Fruit fly (Drosophila melanogaster) whole organism, embryonic: Measurements from ENCODE around the gene HipHop.

Experiments
- Ada2b ChIP-seq: fragments of 200-800 bp; sonication (Bioruptor generic); IDR thresholded peaks from 2 replicates; pipeline ENCODE4 v1.3.6; 2022; ENCODE audit warnings: missing biosample characterization, missing genetic modification characterization
- Antp ChIP-seq: fragments of 200-800 bp; sonication (Bioruptor generic); optimal IDR thresholded peaks from 3 replicates; lab custom pipeline; 2016; ENCODE audit warnings: missing biosample characterization, missing genetic modification characterization
- Awh ChIP-seq: fragments of 200-800 bp; sonication (Bioruptor generic); IDR thresholded peaks from 2 replicates; pipeline ENCODE4, ENCODE4 v1.3.6; 2022; ENCODE audit warnings: missing biosample characterization, missing genetic modification characterization
- Bgb ChIP-seq: fragments of 200-800 bp; sonication (Bioruptor generic); IDR thresholded peaks from 2 replicates; pipeline ENCODE4 v1.3.6; 2022; ENCODE audit warnings: missing biosample characterization, missing genetic modification characterization; ENCODE audit not compliant: partially characterized antibody
- CG10462 ChIP-seq: fragments of 200-800 bp; sonication (Bioruptor generic); optimal IDR thresholded peaks from 2 replicates; lab custom pipeline; 2016; ENCODE audit warnings: missing biosample characterization, missing genetic modification characterization
- CG11456 ChIP-seq: fragments of 200-800 bp; sonication (Bioruptor generic); IDR thresholded peaks from 3 replicates; pipeline ENCODE4 v1.3.6; 2022; ENCODE audit warnings: missing biosample characterization, missing genetic modification characterization
- CG11560 ChIP-seq: fragments of 200-800 bp; sonication (Bioruptor generic); IDR thresholded peaks from 3 replicates; pipeline ENCODE4 v1.3.6; 2022; ENCODE audit warnings: missing biosample characterization, missing genetic modification characterization
- CG12391 ChIP-seq: fragments of 200-800 bp; sonication (Bioruptor generic); optimal IDR thresholded peaks from 3 replicates; lab custom pipeline; 2018; ENCODE audit warnings: missing biosample characterization, mild to moderate bottlenecking, missing genetic modification characterization, moderate library complexity
- CG12769 ChIP-seq: fragments of 200-800 bp; sonication (Bioruptor generic); optimal IDR thresholded peaks from 2 replicates; lab custom pipeline; 2019; ENCODE audit warnings: missing biosample characterization, mild to moderate bottlenecking, missing genetic modification characterization, moderate library complexity
- CG13287 ChIP-seq: fragments of 200-800 bp; sonication (Bioruptor generic); IDR thresholded peaks from 2 replicates; pipeline ENCODE4 v1.3.6; 2022; ENCODE audit warnings: missing biosample characterization, missing genetic modification characterization; ENCODE audit not compliant: partially characterized antibody
- CG13624 ChIP-seq: fragments of 200-800 bp; sonication (Bioruptor generic); optimal IDR thresholded peaks from 2 replicates; lab custom pipeline; 2016; ENCODE audit warnings: missing biosample characterization, missing genetic modification characterization
- CG15601 ChIP-seq: fragments of 200-800 bp; sonication (Bioruptor generic); optimal IDR thresholded peaks from 3 replicates; lab custom pipeline; 2019; ENCODE audit warnings: missing biosample characterization, mild to moderate bottlenecking, missing genetic modification characterization, moderate library complexity
- CG1603 ChIP-seq: fragments of 200-800 bp; sonication (Bioruptor generic); optimal IDR thresholded peaks from 2 replicates; lab custom pipeline; 2019; ENCODE audit warnings: missing biosample characterization, mild to moderate bottlenecking, missing genetic modification characterization, moderate library complexity
- CG17359 ChIP-seq: fragments of 200-800 bp; sonication (Bioruptor generic); optimal IDR thresholded peaks from 3 replicates; lab custom pipeline; 2018; ENCODE audit warnings: missing biosample characterization, mild to moderate bottlenecking, missing genetic modification characterization, moderate library complexity
- CG17568 ChIP-seq: fragments of 200-800 bp; sonication (Bioruptor generic); optimal IDR thresholded peaks from 2 replicates; lab custom pipeline; 2018; ENCODE audit warnings: missing biosample characterization, mild to moderate bottlenecking, missing genetic modification characterization, moderate library complexity
- CG2712 ChIP-seq: fragments of 200-800 bp; optimal IDR thresholded peaks from 3 replicates; lab custom pipeline; 2019; ENCODE audit warnings: missing biosample characterization, mild to moderate bottlenecking, missing genetic modification characterization, moderate library complexity
- CG3281 ChIP-seq: fragments of 200-800 bp; sonication (Bioruptor generic); optimal IDR thresholded peaks from 3 replicates; lab custom pipeline; 2017; ENCODE audit warnings: missing biosample characterization, mild to moderate bottlenecking, missing genetic modification characterization
- CG3838 ChIP-seq: fragments of 200-800 bp; sonication (Bioruptor generic); optimal IDR thresholded peaks from 3 replicates; lab custom pipeline; 2016; ENCODE audit warnings: missing biosample characterization, missing genetic modification characterization
- CG6254 ChIP-seq: fragments of 200-800 bp; sonication (Bioruptor generic); optimal IDR thresholded peaks from 3 replicates; lab custom pipeline; 2017; ENCODE audit warnings: mild to moderate bottlenecking, missing biosample characterization, missing genetic modification reagents, missing genetic modification characterization
- CG7987 ChIP-seq: fragments of 200-800 bp; sonication (Bioruptor generic); optimal IDR thresholded peaks from 2 replicates; lab custom pipeline; 2018; ENCODE audit warnings: missing biosample characterization, mild to moderate bottlenecking, missing genetic modification characterization, moderate library complexity
- CG9797 ChIP-seq: fragments of 200-800 bp; sonication (Bioruptor generic); optimal IDR thresholded peaks from 3 replicates; lab custom pipeline; 2018; ENCODE audit warnings: missing biosample characterization, mild to moderate bottlenecking, missing genetic modification characterization
- Dp ChIP-seq: fragments of 200-800 bp; sonication (Bioruptor generic); optimal IDR thresholded peaks from 2 replicates; lab custom pipeline; 2018; ENCODE audit warnings: missing biosample characterization, mild to moderate bottlenecking, missing genetic modification characterization, moderate library complexity
- E2f2 ChIP-seq: fragments of 200-800 bp; sonication (Bioruptor generic); IDR thresholded peaks from 2 replicates; pipeline ENCODE4 v1.3.6; 2022; ENCODE audit warnings: missing biosample characterization, missing genetic modification characterization
- HLH4C ChIP-seq: fragments of 200-800 bp; sonication (Bioruptor generic); IDR thresholded peaks from 3 replicates; pipeline ENCODE4 v1.3.6; 2022; ENCODE audit warnings: missing biosample characterization, missing genetic modification characterization; ENCODE audit not compliant: partially characterized antibody
- Mes4 ChIP-seq: fragments of 200-800 bp; sonication (Bioruptor generic); optimal IDR thresholded peaks from 2 replicates; lab custom pipeline; 2016; ENCODE audit warnings: missing biosample characterization, missing genetic modification characterization
- Nf-YC ChIP-seq: fragments of 200-800 bp; optimal IDR thresholded peaks from 3 replicates; lab custom pipeline; 2019; ENCODE audit warnings: missing biosample characterization, mild to moderate bottlenecking, missing genetic modification characterization, moderate library complexity
- Oaz ChIP-seq: fragments of 200-800 bp; sonication (Bioruptor generic); IDR thresholded peaks from 2 replicates; pipeline ENCODE4 v1.3.6; 2022; ENCODE audit warnings: missing biosample characterization, missing genetic modification characterization
- Taf1 ChIP-seq: fragments of 200-800 bp; sonication (Bioruptor generic); IDR thresholded peaks from 2 replicates; pipeline ENCODE4 v1.3.6; 2022; ENCODE audit warnings: missing biosample characterization, missing genetic modification characterization
- Vsx1 ChIP-seq: fragments of 200-800 bp; sonication (Bioruptor generic); optimal IDR thresholded peaks from 2 replicates; lab custom pipeline; 2017; ENCODE audit warnings: missing biosample characterization, mild to moderate bottlenecking, missing genetic modification characterization, missing genetic modification reagents
- YL-1 ChIP-seq: fragments of 200-800 bp; sonication (Bioruptor generic); optimal IDR thresholded peaks from 3 replicates; lab custom pipeline; 2017; ENCODE audit warnings: missing biosample characterization, mild to moderate bottlenecking, missing genetic modification characterization
- amos ChIP-seq: fragments of 200-800 bp; sonication (Bioruptor generic); IDR thresholded peaks from 2 replicates; pipeline ENCODE4 v1.3.6; 2022; ENCODE audit warnings: missing biosample characterization, missing genetic modification characterization; ENCODE audit not compliant: partially characterized antibody
- ato ChIP-seq: fragments of 200-800 bp; sonication (Bioruptor generic); IDR thresholded peaks from 2 replicates; pipeline ENCODE4 v1.3.6; 2022; ENCODE audit warnings: missing biosample characterization, missing genetic modification characterization; ENCODE audit not compliant: partially characterized antibody
- dan ChIP-seq: fragments of 200-800 bp; sonication (Bioruptor generic); IDR thresholded peaks from 2 replicates; pipeline ENCODE4 v1.3.6; 2022; ENCODE audit warnings: missing biosample characterization, missing genetic modification characterization
- disco-r ChIP-seq: fragments of 200-800 bp; sonication (Bioruptor generic); optimal IDR thresholded peaks from 2 replicates; lab custom pipeline; 2016; ENCODE audit warnings: missing biosample characterization, missing genetic modification characterization
- dmrt11E ChIP-seq: fragments of 200-800 bp; sonication (Bioruptor generic); optimal IDR thresholded peaks from 3 replicates; lab custom pipeline; 2018; ENCODE audit warnings: missing biosample characterization, mild to moderate bottlenecking, missing genetic modification characterization, moderate library complexity
- ewg ChIP-seq: fragments of 200-800 bp; sonication (Bioruptor generic); optimal IDR thresholded peaks from 3 replicates; lab custom pipeline; 2017; ENCODE audit warnings: mild to moderate bottlenecking, missing biosample characterization, missing genetic modification reagents, missing genetic modification characterization
- nerfin-2 ChIP-seq: fragments of 200-800 bp; sonication (Bioruptor generic); IDR thresholded peaks from 2 replicates; pipeline ENCODE4 v1.3.6; 2022; ENCODE audit warnings: missing biosample characterization, missing genetic modification characterization; ENCODE audit not compliant: partially characterized antibody
- pfk ChIP-seq: fragments of 200-800 bp; sonication (Bioruptor generic); optimal IDR thresholded peaks from 2 replicates; lab custom pipeline; 2018; ENCODE audit warnings: missing biosample characterization, mild to moderate bottlenecking, missing genetic modification characterization, moderate library complexity
- slp2 ChIP-seq: fragments of 200-800 bp; sonication (Bioruptor generic); optimal IDR thresholded peaks from 2 replicates; lab custom pipeline; 2016; ENCODE audit warnings: missing biosample characterization, missing genetic modification characterization
- ttk ChIP-seq: fragments of 200-800 bp; sonication (Bioruptor generic); IDR thresholded peaks from 2 replicates; pipeline ENCODE4 v2.1.2; 2022; ENCODE audit warnings: missing biosample characterization, missing genetic modification characterization
- tup ChIP-seq: fragments of 200-800 bp; sonication (Bioruptor generic); optimal IDR thresholded peaks from 2 replicates; lab custom pipeline; 2016; ENCODE audit warnings: missing biosample characterization, mild to moderate bottlenecking, missing genetic modification characterization, moderate library complexity
- vfl ChIP-seq: fragments of 200-800 bp; sonication (Bioruptor generic); optimal IDR thresholded peaks from 2 replicates; lab custom pipeline; 2016; ENCODE audit warnings: missing biosample characterization, missing genetic modification characterization
- wor ChIP-seq: fragments of 200-800 bp; sonication (Bioruptor generic); IDR thresholded peaks from 2 replicates; pipeline ENCODE4 v1.3.6; 2022; ENCODE audit warnings: missing biosample characterization, missing genetic modification characterization
- zfh2 ChIP-seq: fragments of 200-800 bp; sonication (Bioruptor generic); optimal IDR thresholded peaks from 2 replicates; lab custom pipeline; 2016; ENCODE audit warnings: missing biosample characterization, missing genetic modification characterization

The HipHop gene

DNA sequence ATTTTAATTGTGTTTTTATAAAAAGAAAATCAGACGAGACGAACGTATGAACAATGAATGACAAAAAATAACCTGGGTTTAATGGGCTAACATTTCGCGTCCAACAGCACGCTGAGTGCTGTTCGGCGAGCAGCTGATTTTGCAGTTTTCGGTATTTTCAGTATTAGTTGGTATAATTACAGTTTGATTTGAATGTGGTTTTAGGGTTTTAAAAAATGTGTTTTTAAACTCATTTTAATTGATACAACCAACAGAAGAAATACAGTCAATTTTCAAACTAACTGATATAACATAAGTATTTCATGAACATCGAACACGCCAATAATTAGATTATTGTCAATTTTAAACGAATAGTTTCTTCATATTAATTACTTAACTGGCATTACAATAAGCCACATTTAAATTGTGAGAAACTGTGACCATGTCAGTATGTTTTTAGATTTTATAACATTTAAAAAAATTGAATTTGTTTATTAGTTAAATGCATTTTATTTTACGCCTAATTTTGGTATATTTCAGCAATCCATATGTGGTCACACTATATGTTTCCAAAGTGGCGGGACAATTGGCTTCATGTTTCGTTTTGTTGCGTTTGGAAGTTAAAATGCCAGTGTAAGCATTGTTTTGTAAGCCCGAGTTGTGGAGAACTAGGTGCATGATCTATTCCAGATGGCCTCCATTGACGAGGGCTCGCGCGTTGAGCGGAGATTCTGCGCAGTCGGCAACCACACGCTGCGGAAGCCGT, at the start of gene HipHop, which contains the start of gene CG14073 (continued):
- TF ChIP-seq CG11456 (GFP tag; lab: Robert Waterston, UW) (no peak), CG9797 (GFP tag; lab: Kevin White, UChicago) (peak; percentile 70), CG10462 (no peak), wor (GFP tag; lab: Robert Waterston, UW) (no peak), HLH4C (GFP tag; lab: Robert Waterston, UW) (no peak), CG3838 (GFP tag; lab: Kevin White, UChicago) (no peak), Antp (GFP tag; lab: Kevin White, UChicago) (no peak), CG7987 (GFP tag; lab: Kevin White, UChicago) (no peak), Nf-YC (tag; lab: Kevin White, UChicago) (peak; percentile 31), ewg (GFP tag; lab: Kevin White, UChicago) (no peak), zfh2 (GFP tag; lab: Kevin White, UChicago) (no peak), Awh (GFP tag; lab: Robert Waterston, UW) (no peak), ato (no peak), Bgb (GFP tag; lab: Robert Waterston, UW) (0 out of 2 replicates have a peak, but pooled peaks have one; percentile 11), disco-r (no peak), dan (no peak), CG12769 (tag; lab: Kevin White, UChicago) (no peak), dmrt11E (no peak), CG2712 (tag; lab: Kevin White, UChicago) (no peak), CG13287 (no peak), Oaz (GFP tag; lab: Robert Waterston, UW) (no peak), CG17568 (GFP tag; lab: Kevin White, UChicago) (no peak), amos (GFP tag; lab: Robert Waterston, UW) (no peak), vfl (GFP tag; lab: Kevin White, UChicago) (no peak), CG3281 (no peak), Ada2b (GFP tag; lab: Robert Waterston, UW) (no peak), Vsx1 (GFP tag; lab: Kevin White, UChicago) (no peak), pfk (GFP tag; lab: Kevin White, UChicago) (no peak), Mes4 (GFP tag; lab: Kevin White, UChicago) (no peak), CG15601 (tag; lab: Kevin White, UChicago) (no peak), Taf1 (no peak), nerfin-2 (GFP tag; lab: Robert Waterston, UW) (no peak), ttk (GFP tag; lab: Robert Waterston, UW) (no peak), CG11560 (tag; lab: Robert Waterston, UW) (no peak), CG13624 (GFP tag; lab: Kevin White, UChicago) (no peak), CG1603 (peak; percentile 3), E2f2 (GFP tag; lab: Robert Waterston, UW) (peak; percentile 81), CG6254 (GFP tag; lab: Kevin White, UChicago) (no peak), Dp (GFP tag; lab: Kevin White, UChicago) (peak; percentile 75), slp2 (GFP tag; lab: Kevin White, UChicago) (no peak), CG12391 (peak; percentile 4), YL-1 (no peak), tup (GFP tag; lab: Kevin White, UChicago) (no peak), CG17359 (tag; lab: Kevin White, UChicago) (no peak)
- TF ChIP-seq, all 482 proteins: peak for 27
